Fruit fly (Drosophila melanogaster): Measurements from ENCODE around the gene Cdlc2.

The Cdlc2 gene

dm6 chr2L:1386512-1386911, 42.3 kb downstream of the Cdlc2 start:
- no peak for TF ChIP-seq noc (tag; optimal IDR thresholded peaks at IDR 0.05)

- TF ChIP-seq noc (tag; optimal IDR thresholded peaks at IDR 0.05) = no peak
These were observed 43.6 kb downstream of the Cdlc2 start for dm6 chr2L:1387811-1388210.

dm6 chr2L:1390271-1390670, 46.1 kb downstream of the Cdlc2 start:
- TF ChIP-seq noc (tag; optimal IDR thresholded peaks at IDR 0.05) = no peak

dm6 chr2L:1393611-1394010, 49.4 kb downstream of the Cdlc2 start:
- no peak for TF ChIP-seq noc (tag; optimal IDR thresholded peaks at IDR 0.05)

All from whole organism, larva.